Fruit fly (Drosophila melanogaster) whole organism, prepupa: ENCODE data around the gene CG46308.
A peak's percentile ranks its signal among the peaks of the same experiment; 100 is the strongest.

Experiments used
- Blimp-1 ChIP-seq: fragments of 200-800 bp; sonication (Bioruptor generic); optimal IDR thresholded peaks from 3 replicates; lab custom pipeline; 2017; ENCODE audit warnings: missing biosample characterization, missing genetic modification characterization, mild to moderate bottlenecking, moderate library complexity, missing genetic modification reagents
- CG10631 ChIP-seq: fragments of 200-800 bp; sonication (Bioruptor generic); optimal IDR thresholded peaks from 2 replicates; lab custom pipeline; 2016; ENCODE audit warnings: missing biosample characterization, missing genetic modification characterization
- CG10669 ChIP-seq: fragments of 200-800 bp; sonication (Bioruptor generic); optimal IDR thresholded peaks from 3 replicates; lab custom pipeline; 2018; ENCODE audit warnings: missing biosample characterization, mild to moderate bottlenecking, missing genetic modification characterization, moderate library complexity
- CG11294 ChIP-seq: fragments of 200-800 bp; sonication (Bioruptor generic); IDR thresholded peaks from 2 replicates; pipeline ENCODE4 v1.3.6; 2022; ENCODE audit warnings: missing biosample characterization, missing genetic modification characterization
- CG11902 ChIP-seq: fragments of 200-800 bp; sonication (Bioruptor generic); optimal IDR thresholded peaks from 3 replicates; lab custom pipeline; 2016; ENCODE audit warnings: missing biosample characterization, missing genetic modification characterization
- CG15336 ChIP-seq: fragments of 200-800 bp; sonication (Bioruptor generic); IDR thresholded peaks from 2 replicates; pipeline ENCODE4 v1.3.6; 2022; ENCODE audit warnings: missing biosample characterization, missing genetic modification characterization
- CG1621 ChIP-seq: fragments of 200-800 bp; sonication (Bioruptor generic); optimal IDR thresholded peaks from 3 replicates; lab custom pipeline; 2018; ENCODE audit warnings: missing biosample characterization, mild to moderate bottlenecking, missing genetic modification characterization
- CG3032 ChIP-seq: fragments of 200-800 bp; optimal IDR thresholded peaks from 2 replicates; lab custom pipeline; 2019; ENCODE audit warnings: missing biosample characterization, mild to moderate bottlenecking, missing genetic modification characterization, moderate library complexity
- CG31627 ChIP-seq: fragments of 200-800 bp; sonication (Bioruptor generic); optimal IDR thresholded peaks from 3 replicates; lab custom pipeline; 2016; ENCODE audit warnings: missing biosample characterization, missing genetic modification characterization
- CG34406 ChIP-seq: fragments of 200-800 bp; sonication (Bioruptor generic); optimal IDR thresholded peaks from 3 replicates; lab custom pipeline; 2016; ENCODE audit warnings: missing biosample characterization, missing genetic modification characterization
- CG3919 ChIP-seq: fragments of 200-800 bp; sonication (Bioruptor generic); optimal IDR thresholded peaks from 3 replicates; lab custom pipeline; 2016; ENCODE audit warnings: missing biosample characterization, missing genetic modification characterization
- CG4318 ChIP-seq: fragments of 200-800 bp; sonication (Bioruptor generic); optimal IDR thresholded peaks from 3 replicates; lab custom pipeline; 2017; ENCODE audit warnings: missing biosample characterization, mild to moderate bottlenecking, missing genetic modification characterization
- CG6276 ChIP-seq: fragments of 200-800 bp; sonication (Bioruptor generic); optimal IDR thresholded peaks from 2 replicates; lab custom pipeline; 2017; ENCODE audit warnings: missing biosample characterization, mild to moderate bottlenecking, missing genetic modification characterization
- CG6792 ChIP-seq: fragments of 200-800 bp; sonication (Bioruptor generic); optimal IDR thresholded peaks from 3 replicates; lab custom pipeline; 2016; ENCODE audit warnings: missing biosample characterization, missing genetic modification characterization
- CG6808 ChIP-seq: fragments of 200-800 bp; sonication (Bioruptor generic); optimal IDR thresholded peaks from 3 replicates; lab custom pipeline; 2017; ENCODE audit warnings: missing biosample characterization, missing genetic modification characterization, mild to moderate bottlenecking, moderate library complexity, missing genetic modification reagents
- CG6854 ChIP-seq: fragments of 200-800 bp; sonication (Bioruptor generic); optimal IDR thresholded peaks from 2 replicates; lab custom pipeline; 2017; ENCODE audit warnings: missing biosample characterization, mild to moderate bottlenecking, missing genetic modification characterization
- CG8319 ChIP-seq: fragments of 200-800 bp; sonication (Bioruptor generic); optimal IDR thresholded peaks from 3 replicates; lab custom pipeline; 2016; ENCODE audit warnings: missing biosample characterization, missing genetic modification characterization
- CG8632 ChIP-seq: fragments of 200-800 bp; sonication (Bioruptor generic); optimal IDR thresholded peaks from 3 replicates; lab custom pipeline; 2016; ENCODE audit warnings: missing biosample characterization, missing genetic modification characterization
- CG9139 ChIP-seq: fragments of 200-800 bp; sonication (Bioruptor generic); optimal IDR thresholded peaks from 3 replicates; lab custom pipeline; 2017; ENCODE audit warnings: missing biosample characterization, mild to moderate bottlenecking, missing genetic modification characterization
- Ets21C ChIP-seq: fragments of 200-800 bp; sonication (Bioruptor generic); optimal IDR thresholded peaks from 3 replicates; lab custom pipeline; 2016; ENCODE audit warnings: missing biosample characterization, missing genetic modification characterization
- Ets96B ChIP-seq: fragments of 200-800 bp; optimal IDR thresholded peaks from 2 replicates; lab custom pipeline; 2019; ENCODE audit warnings: missing biosample characterization, mild to moderate bottlenecking, missing genetic modification characterization, moderate library complexity
- Gug ChIP-seq: fragments of 200-800 bp; sonication (Bioruptor generic); IDR thresholded peaks from 2 replicates; pipeline ENCODE4 v1.3.6; 2022; ENCODE audit warnings: missing biosample characterization, missing genetic modification characterization
- Hr39 ChIP-seq: fragments of 200-800 bp; sonication (Bioruptor generic); optimal IDR thresholded peaks from 2 replicates; lab custom pipeline; 2016; ENCODE audit warnings: missing biosample characterization, missing genetic modification characterization
- Hr4 ChIP-seq: fragments of 200-800 bp; sonication (Bioruptor generic); optimal IDR thresholded peaks from 3 replicates; lab custom pipeline; 2016; ENCODE audit warnings: missing biosample characterization, missing genetic modification characterization
- Lpt ChIP-seq: fragments of 200-800 bp; sonication (Bioruptor generic); optimal IDR thresholded peaks from 3 replicates; lab custom pipeline; 2016; ENCODE audit warnings: missing biosample characterization, missing genetic modification characterization
- Met ChIP-seq: fragments of 200-800 bp; sonication (Bioruptor generic); optimal IDR thresholded peaks from 3 replicates; lab custom pipeline; 2016; ENCODE audit warnings: missing biosample characterization, missing genetic modification characterization
- OdsH ChIP-seq: fragments of 200-800 bp; sonication (Bioruptor generic); optimal IDR thresholded peaks from 3 replicates; lab custom pipeline; 2016; ENCODE audit warnings: missing biosample characterization, missing genetic modification characterization
- Sox15 ChIP-seq: fragments of 200-800 bp; sonication (Bioruptor generic); optimal IDR thresholded peaks from 3 replicates; lab custom pipeline; 2016; ENCODE audit warnings: missing biosample characterization, missing genetic modification characterization
- achi ChIP-seq: fragments of 200-800 bp; sonication (Bioruptor generic); optimal IDR thresholded peaks from 3 replicates; lab custom pipeline; 2016; ENCODE audit warnings: missing biosample characterization, missing genetic modification characterization
- acj6 ChIP-seq: fragments of 200-800 bp; sonication (Bioruptor generic); optimal IDR thresholded peaks from 3 replicates; lab custom pipeline; 2016; ENCODE audit warnings: missing biosample characterization, missing genetic modification characterization
- cyc ChIP-seq: fragments of 200-800 bp; sonication (Bioruptor generic); optimal IDR thresholded peaks from 3 replicates; lab custom pipeline; 2016; ENCODE audit warnings: missing biosample characterization, missing genetic modification characterization
- dac ChIP-seq: fragments of 200-800 bp; sonication (Bioruptor generic); optimal IDR thresholded peaks from 2 replicates; lab custom pipeline; 2017; ENCODE audit warnings: missing biosample characterization, mild to moderate bottlenecking, missing genetic modification characterization
- dsx ChIP-seq: fragments of 200-800 bp; optimal IDR thresholded peaks from 3 replicates; lab custom pipeline; 2019; ENCODE audit warnings: missing biosample characterization, mild to moderate bottlenecking, missing genetic modification characterization, moderate library complexity; ENCODE audit not compliant: poor library complexity, severe bottlenecking
- eg ChIP-seq: fragments of 200-800 bp; sonication (Bioruptor generic); IDR thresholded peaks from 3 replicates; pipeline ENCODE4 v1.3.6; 2022; ENCODE audit warnings: missing biosample characterization, missing genetic modification characterization
- esn ChIP-seq: fragments of 200-800 bp; sonication (Bioruptor generic); optimal IDR thresholded peaks from 2 replicates; lab custom pipeline; 2016; ENCODE audit warnings: missing biosample characterization, mild to moderate bottlenecking, missing genetic modification characterization, moderate library complexity
- fd59A ChIP-seq: fragments of 200-800 bp; sonication (Bioruptor generic); optimal IDR thresholded peaks from 2 replicates; lab custom pipeline; 2017; ENCODE audit warnings: missing biosample characterization, mild to moderate bottlenecking, missing genetic modification characterization, missing genetic modification reagents
- fkh ChIP-seq: fragments of 200-800 bp; sonication (Bioruptor generic); optimal IDR thresholded peaks from 3 replicates; lab custom pipeline; 2017; ENCODE audit warnings: missing biosample characterization, mild to moderate bottlenecking, missing genetic modification characterization, moderate library complexity
- lz ChIP-seq: fragments of 200-800 bp; sonication (Bioruptor generic); optimal IDR thresholded peaks from 3 replicates; lab custom pipeline; 2016; ENCODE audit warnings: missing biosample characterization, missing genetic modification characterization
- net ChIP-seq: fragments of 200-800 bp; sonication (Bioruptor generic); optimal IDR thresholded peaks from 3 replicates; lab custom pipeline; 2016; ENCODE audit warnings: missing biosample characterization, missing genetic modification characterization
- pdm3 ChIP-seq: fragments of 200-800 bp; sonication (Bioruptor generic); optimal IDR thresholded peaks from 3 replicates; lab custom pipeline; 2016; ENCODE audit warnings: missing biosample characterization, missing genetic modification characterization
- salr ChIP-seq, 2 experiments: fragments of 200-800 bp; sonication (Bioruptor generic); optimal IDR thresholded peaks; 3 replicates each; lab custom pipeline; 2016 to 2018; ENCODE audit warnings: missing biosample characterization in 2 of 2, missing genetic modification characterization in 2 of 2, mild to moderate bottlenecking in 1 of 2
- spab ChIP-seq: fragments of 200-800 bp; sonication (Bioruptor generic); optimal IDR thresholded peaks from 2 replicates; lab custom pipeline; 2017; ENCODE audit warnings: missing biosample characterization, mild to moderate bottlenecking, missing genetic modification characterization, missing genetic modification reagents
- svp ChIP-seq: fragments of 200-800 bp; sonication (Bioruptor generic); peaks from one replicate; lab custom pipeline; 2016; ENCODE audit warnings: missing biosample characterization, missing genetic modification characterization
- topi ChIP-seq: fragments of 200-800 bp; sonication (Bioruptor generic); optimal IDR thresholded peaks from 3 replicates; lab custom pipeline; 2016; ENCODE audit warnings: missing biosample characterization, missing genetic modification characterization

Gene CG46308

dm6 chr2L:13513331-13514261 is 52.0 kb downstream of the CG46308 start (continued):
- TF ChIP-seq CG8632 (GFP tag; lab: Kevin White, UChicago) (peak; percentile 62), CG10669 (GFP tag; lab: Kevin White, UChicago) (peak; percentile 42), CG3032 (tag; lab: Kevin White, UChicago) (peak; percentile 46), lz (GFP tag; lab: Kevin White, UChicago) (peak; percentile 76), CG3919 (GFP tag; lab: Kevin White, UChicago) (peak; percentile 68), salr (GFP tag; optimal IDR thresholded peaks at IDR 0.05; lab: Kevin White, UChicago) (peak in 1 of 2 experiments; percentile 69), CG8319 (GFP tag; lab: Kevin White, UChicago) (peak; percentile 11), CG31627 (peak; percentile 68), Ets96B (tag; lab: Kevin White, UChicago) (peak; percentile 28), CG10631 (GFP tag; lab: Kevin White, UChicago) (peak; percentile 57), Hr4 (GFP tag; lab: Kevin White, UChicago) (peak; percentile 69), fkh (peak; percentile 66), acj6 (peak; percentile 58), esn (GFP tag; lab: Kevin White, UChicago) (peak; percentile 86), Hr39 (GFP tag; lab: Kevin White, UChicago) (peak; percentile 78), Ets21C (GFP tag; lab: Kevin White, UChicago) (peak; percentile 68), OdsH (peak; percentile 74), Gug (peak; percentile 39; the same call in 1 of the 2 replicates), cyc (GFP tag; lab: Kevin White, UChicago) (peak; percentile 71), eg (GFP tag; lab: Robert Waterston, UW) (peak; percentile 75), CG9139 (GFP tag; lab: Kevin White, UChicago) (peak; percentile 55), CG1621 (tag; lab: Kevin White, UChicago) (peak; percentile 34), CG6808 (GFP tag; lab: Kevin White, UChicago) (no peak), topi (peak; percentile 78), CG11902 (GFP tag; lab: Kevin White, UChicago) (peak; percentile 56), CG6276 (GFP tag; lab: Kevin White, UChicago) (peak; percentile 50), CG11294 (GFP tag; lab: Robert Waterston, UW) (peak; percentile 21; the same call in 1 of the 2 replicates), CG15336 (GFP tag; lab: Robert Waterston, UW) (peak; percentile 66; the same call in 1 of the 2 replicates), net (GFP tag; lab: Kevin White, UChicago) (peak; percentile 58), CG34406 (GFP tag; lab: Kevin White, UChicago) (peak; percentile 61)

- TF ChIP-seq OdsH (peak; percentile 73), lz (GFP tag; lab: Kevin White, UChicago) (peak; percentile 87), fd59A (GFP tag; lab: Kevin White, UChicago) (no peak), Lpt (GFP tag; lab: Kevin White, UChicago) (peak; percentile 34), svp (GFP tag; lab: Kevin White, UChicago) (peak; percentile 81), CG11294 (GFP tag; lab: Robert Waterston, UW) (peak; percentile 66; the same call in 1 of the 2 replicates), dac (GFP tag; lab: Kevin White, UChicago) (peak; percentile 29), Ets96B (tag; lab: Kevin White, UChicago) (no peak), achi (peak; percentile 61), Blimp-1 (GFP tag; lab: Kevin White, UChicago) (peak; percentile 6), Hr39 (GFP tag; lab: Kevin White, UChicago) (peak; percentile 62), CG6808 (GFP tag; lab: Kevin White, UChicago) (no peak), pdm3 (peak; percentile 68), Sox15 (GFP tag; lab: Kevin White, UChicago) (peak; percentile 67), CG15336 (GFP tag; lab: Robert Waterston, UW) (peak; percentile 78), Met (GFP tag; lab: Kevin White, UChicago) (peak; percentile 87), CG6792 (peak; percentile 71), Hr4 (GFP tag; lab: Kevin White, UChicago) (peak; percentile 68), CG1621 (tag; lab: Kevin White, UChicago) (no peak), spab (no peak), esn (GFP tag; lab: Kevin White, UChicago) (peak; percentile 83), CG4318 (GFP tag; lab: Kevin White, UChicago) (peak; percentile 75), cyc (GFP tag; lab: Kevin White, UChicago) (peak; percentile 32), net (GFP tag; lab: Kevin White, UChicago) (no peak), dsx (GFP tag; lab: Kevin White, UChicago) (no peak), CG3032 (tag; lab: Kevin White, UChicago) (no peak), eg (GFP tag; lab: Robert Waterston, UW) (peak; percentile 58), CG6854 (peak; percentile 39)
Observed at dm6 chr2L:13514262-13514937, 52.8 kb downstream of the CG46308 start.
